Worm (Caenorhabditis elegans) whole organism, mixed stage, embryonic: Measurements from ENCODE around the gene T23F11.6.

Experiments used
- ceh-43 ChIP-seq: fragments of 200-800 bp; sonication (Bioruptor generic); optimal IDR thresholded peaks from 2 replicates; lab custom pipeline; 2018; ENCODE audit warnings: mild to moderate bottlenecking, missing genetic modification characterization, moderate library complexity, missing compliant biosample characterization
- cnd-1 ChIP-seq: fragments of 200-800 bp; sonication (Bioruptor generic); optimal IDR thresholded peaks from 2 replicates; lab custom pipeline; 2018; ENCODE audit warnings: mild to moderate bottlenecking, missing genetic modification characterization, missing compliant biosample characterization
- elt-3 ChIP-seq: fragments of 150-350 bp; optimal IDR thresholded peaks from 2 replicates; lab custom pipeline; 2014; ENCODE audit warnings: missing biosample characterization, missing genetic modification characterization
- lin-13 ChIP-seq: fragments of 150-350 bp; optimal IDR thresholded peaks from 2 replicates; lab custom pipeline; 2014; ENCODE audit warnings: missing biosample characterization, missing genetic modification characterization
- mep-1 ChIP-seq: fragments of 150-350 bp; optimal IDR thresholded peaks from 2 replicates; lab custom pipeline; 2017; ENCODE audit warnings: missing biosample characterization, missing genetic modification reagents, missing genetic modification characterization, inconsistent platforms
- nhr-12 ChIP-seq: fragments of 150-350 bp; optimal IDR thresholded peaks from 2 replicates; lab custom pipeline; 2014; ENCODE audit warnings: missing biosample characterization, missing genetic modification characterization
- nhr-28 ChIP-seq: fragments of 150-350 bp; optimal IDR thresholded peaks from 2 replicates; lab custom pipeline; 2014; ENCODE audit warnings: missing biosample characterization, missing genetic modification characterization
- nhr-76 ChIP-seq: sonication (generic microtip); optimal IDR thresholded peaks from 2 replicates; lab custom pipeline; 2017; ENCODE audit warnings: missing biosample characterization, missing genetic modification characterization
- pha-4 ChIP-seq: fragments of 150-350 bp; optimal IDR thresholded peaks from 2 replicates; lab custom pipeline; 2018; ENCODE audit warnings: missing biosample characterization, missing genetic modification reagents, missing genetic modification characterization
- snpc-4 ChIP-seq: fragments of 150-350 bp; optimal IDR thresholded peaks from 2 replicates; lab custom pipeline; 2014; ENCODE audit warnings: missing biosample characterization, missing genetic modification characterization
- sptf-1 ChIP-seq: sonication (generic microtip); optimal IDR thresholded peaks from 2 replicates; lab custom pipeline; 2017; ENCODE audit warnings: mild to moderate bottlenecking, missing genetic modification characterization, moderate library complexity, missing compliant biosample characterization
- zip-8 ChIP-seq: fragments of 150-350 bp; optimal IDR thresholded peaks from 2 replicates; lab custom pipeline; 2014; ENCODE audit warnings: missing biosample characterization, missing genetic modification characterization

DNA sequence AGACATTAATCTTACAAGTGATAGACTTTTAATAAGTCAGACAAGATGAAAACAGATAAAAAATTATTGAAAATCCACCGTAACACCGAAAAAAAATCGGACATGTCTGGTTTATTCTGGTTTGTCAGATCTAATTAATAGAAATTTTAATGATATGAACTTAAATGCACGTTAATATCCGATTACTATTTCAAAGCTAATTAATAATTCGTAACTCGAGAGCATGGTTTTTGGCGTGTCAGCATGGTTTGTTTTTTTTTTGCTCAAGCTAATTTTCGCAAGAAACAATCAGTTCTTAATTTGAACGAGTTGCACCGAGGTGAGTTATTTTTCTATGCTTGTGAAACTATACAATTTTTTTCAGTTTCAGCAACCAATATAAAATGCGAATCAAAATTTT lies 12.8 kb downstream of the T23F11.6 start, which contains the start of gene clec-153:
- TF ChIP-seq elt-3 (tag; lab: Kevin White, UChicago) (no peak), cnd-1 (tag; lab: Kevin White, UChicago) (no peak), nhr-76 (no peak), ceh-43 (GFP tag; lab: Kevin White, UChicago) (no peak), lin-13 (tag; lab: Kevin White, UChicago) (no peak), zip-8 (tag; lab: Kevin White, UChicago) (no peak), sptf-1 (tag; lab: Kevin White, UChicago) (no peak), nhr-28 (tag; lab: Kevin White, UChicago) (no peak), snpc-4 (tag; lab: Kevin White, UChicago) (no peak), pha-4 (tag; lab: Kevin White, UChicago) (no peak), nhr-12 (tag; lab: Kevin White, UChicago) (no peak), mep-1 (tag; lab: Kevin White, UChicago) (no peak)
